Worm (Caenorhabditis elegans) whole organism, midembryonic: ENCODE data around the gene C03A3.1.

ENCODE experiments used
- T22C8.4 ChIP-seq: fragments of 200-800 bp; sonication (Bioruptor generic); IDR thresholded peaks from 2 replicates; pipeline ENCODE4 v1.3.6; 2022; ENCODE audit warnings: missing genetic modification characterization, missing compliant biosample characterization
- cog-1 ChIP-seq: sonication (generic microtip); optimal IDR thresholded peaks from 2 replicates; lab custom pipeline; 2016; ENCODE audit warnings: missing genetic modification characterization, missing compliant biosample characterization
- klf-2 ChIP-seq: fragments of 200-800 bp; sonication (Bioruptor generic); conservative IDR thresholded peaks from 2 replicates; pipeline ENCODE4 v1.3.6; 2022; ENCODE audit warnings: missing genetic modification reagents, missing genetic modification characterization, missing compliant biosample characterization
- med-1 ChIP-seq: sonication (generic microtip); optimal IDR thresholded peaks from 2 replicates; lab custom pipeline; 2017; ENCODE audit warnings: missing genetic modification characterization, mild to moderate bottlenecking, missing compliant biosample characterization, antibody characterized with exemption, missing genetic modification reagents; ENCODE audit not compliant: insufficient read depth
- tab-1 ChIP-seq: fragments of 200-800 bp; sonication (Bioruptor generic); IDR thresholded peaks from 2 replicates; pipeline ENCODE4 v1.3.6; 2022; ENCODE audit warnings: missing genetic modification characterization, missing compliant biosample characterization
- ztf-23 ChIP-seq: fragments of 200-800 bp; sonication (Bioruptor generic); IDR thresholded peaks from 2 replicates; pipeline ENCODE4 v1.3.6; 2022; ENCODE audit warnings: missing genetic modification reagents, missing genetic modification characterization, missing compliant biosample characterization
- ztf-29 ChIP-seq: fragments of 200-800 bp; sonication (Bioruptor generic); IDR thresholded peaks from 2 replicates; pipeline ENCODE4 v1.3.6; 2022; ENCODE audit warnings: missing genetic modification reagents, missing genetic modification characterization, missing compliant biosample characterization

- TF ChIP-seq klf-2: no peak
- TF ChIP-seq T22C8.4: no peak
- no peak for TF ChIP-seq cog-1 (tag; lab: Kevin White, UChicago)
- TF ChIP-seq med-1 (GFP tag; lab: Kevin White, UChicago): no peak
- TF ChIP-seq tab-1 (GFP tag; lab: Robert Waterston, UW): no peak
- no peak for TF ChIP-seq ztf-23 (GFP tag; lab: Robert Waterston, UW)
- no peak for TF ChIP-seq ztf-29
These were observed 5.2 kb upstream of the C03A3.1 start for ce11 chrX:11251928-11252327.
